Fruit fly (Drosophila melanogaster) whole organism, embryonic: ENCODE results near the gene CG8419.

ENCODE experiments used
- Abd-B ChIP-seq: fragments of 200-800 bp; sonication (Bioruptor generic); optimal IDR thresholded peaks from 2 replicates; lab custom pipeline; 2018; ENCODE audit warnings: missing biosample characterization, mild to moderate bottlenecking, missing genetic modification characterization, moderate library complexity
- Antp ChIP-seq: fragments of 200-800 bp; sonication (Bioruptor generic); optimal IDR thresholded peaks from 3 replicates; lab custom pipeline; 2016; ENCODE audit warnings: missing biosample characterization, missing genetic modification characterization
- CG10209 ChIP-seq: fragments of 200-800 bp; sonication (Bioruptor generic); optimal IDR thresholded peaks from 3 replicates; lab custom pipeline; 2017; ENCODE audit warnings: missing biosample characterization, mild to moderate bottlenecking, missing genetic modification characterization, missing genetic modification reagents
- CG10431 ChIP-seq: fragments of 200-800 bp; sonication (Bioruptor generic); optimal IDR thresholded peaks from 3 replicates; lab custom pipeline; 2018; ENCODE audit warnings: missing biosample characterization, mild to moderate bottlenecking, missing genetic modification characterization
- CG11456 ChIP-seq: fragments of 200-800 bp; sonication (Bioruptor generic); IDR thresholded peaks from 3 replicates; pipeline ENCODE4 v1.3.6; 2022; ENCODE audit warnings: missing biosample characterization, missing genetic modification characterization
- CG11695 ChIP-seq: fragments of 200-800 bp; sonication (Bioruptor generic); IDR thresholded peaks from 3 replicates; pipeline ENCODE4 v1.3.6; 2022; ENCODE audit warnings: missing biosample characterization, missing genetic modification characterization
- CG15073 ChIP-seq: fragments of 200-800 bp; sonication (Bioruptor generic); optimal IDR thresholded peaks from 2 replicates; lab custom pipeline; 2016; ENCODE audit warnings: missing biosample characterization, missing genetic modification characterization
- CG15514 ChIP-seq: fragments of 200-800 bp; sonication (Bioruptor generic); optimal IDR thresholded peaks from 3 replicates; lab custom pipeline; 2017; ENCODE audit warnings: missing biosample characterization, missing genetic modification characterization, mild to moderate bottlenecking, moderate library complexity, missing genetic modification reagents
- CG16813 ChIP-seq: fragments of 200-800 bp; sonication (Bioruptor generic); IDR thresholded peaks from 3 replicates; pipeline ENCODE4 v1.3.6; 2022; ENCODE audit warnings: missing biosample characterization, missing genetic modification characterization; ENCODE audit not compliant: partially characterized antibody
- CG17359 ChIP-seq: fragments of 200-800 bp; sonication (Bioruptor generic); optimal IDR thresholded peaks from 3 replicates; lab custom pipeline; 2018; ENCODE audit warnings: missing biosample characterization, mild to moderate bottlenecking, missing genetic modification characterization, moderate library complexity
- CG17385 ChIP-seq: fragments of 200-800 bp; sonication (Bioruptor generic); optimal IDR thresholded peaks from 3 replicates; lab custom pipeline; 2018; ENCODE audit warnings: missing biosample characterization, mild to moderate bottlenecking, missing genetic modification characterization
- CG2712 ChIP-seq: fragments of 200-800 bp; optimal IDR thresholded peaks from 3 replicates; lab custom pipeline; 2019; ENCODE audit warnings: missing biosample characterization, mild to moderate bottlenecking, missing genetic modification characterization, moderate library complexity
- CG34224 ChIP-seq: fragments of 200-800 bp; sonication (Bioruptor generic); IDR thresholded peaks from 3 replicates; pipeline ENCODE4 v1.3.6; 2022; ENCODE audit warnings: missing biosample characterization, missing genetic modification characterization; ENCODE audit not compliant: partially characterized antibody
- CG43689 ChIP-seq: fragments of 200-800 bp; sonication (Bioruptor generic); IDR thresholded peaks from 2 replicates; pipeline ENCODE4 v1.3.6; 2022; ENCODE audit warnings: missing biosample characterization, missing genetic modification characterization
- CG6765 ChIP-seq: fragments of 200-800 bp; sonication (Bioruptor generic); optimal IDR thresholded peaks from 3 replicates; lab custom pipeline; 2017; ENCODE audit warnings: missing biosample characterization, mild to moderate bottlenecking, missing genetic modification characterization
- CG8089 ChIP-seq: fragments of 200-800 bp; sonication (Bioruptor generic); optimal IDR thresholded peaks from 3 replicates; lab custom pipeline; 2016; ENCODE audit warnings: missing biosample characterization, missing genetic modification characterization
- CG8359 ChIP-seq: fragments of 200-800 bp; sonication (Bioruptor generic); optimal IDR thresholded peaks from 2 replicates; lab custom pipeline; 2017; ENCODE audit warnings: missing biosample characterization, mild to moderate bottlenecking, missing genetic modification characterization, borderline replicate concordance
- Camta ChIP-seq: fragments of 200-800 bp; sonication (Bioruptor generic); optimal IDR thresholded peaks from 2 replicates; lab custom pipeline; 2016; ENCODE audit warnings: missing biosample characterization, missing genetic modification characterization
- CoRest ChIP-seq: fragments of 200-800 bp; sonication (Bioruptor generic); optimal IDR thresholded peaks from 3 replicates; lab custom pipeline; 2018; ENCODE audit warnings: missing biosample characterization, mild to moderate bottlenecking, missing genetic modification characterization, moderate library complexity
- Doc3 ChIP-seq: fragments of 200-800 bp; sonication (Bioruptor generic); IDR thresholded peaks from 3 replicates; pipeline ENCODE4 v1.3.6; 2022; ENCODE audit warnings: missing biosample characterization, missing genetic modification characterization; ENCODE audit not compliant: partially characterized antibody
- Fer2 ChIP-seq: fragments of 200-800 bp; sonication (Bioruptor generic); optimal IDR thresholded peaks from 2 replicates; lab custom pipeline; 2018; ENCODE audit warnings: missing biosample characterization, mild to moderate bottlenecking, missing genetic modification characterization, moderate library complexity
- Hr3 ChIP-seq: fragments of 200-800 bp; sonication (Bioruptor generic); optimal IDR thresholded peaks from 3 replicates; lab custom pipeline; 2016; ENCODE audit warnings: missing biosample characterization, missing genetic modification characterization
- Lim3 ChIP-seq: fragments of 200-800 bp; sonication (Bioruptor generic); IDR thresholded peaks from 2 replicates; pipeline ENCODE4 v1.3.6; 2022; ENCODE audit warnings: missing biosample characterization, missing genetic modification characterization
- Mes4 ChIP-seq: fragments of 200-800 bp; sonication (Bioruptor generic); optimal IDR thresholded peaks from 2 replicates; lab custom pipeline; 2016; ENCODE audit warnings: missing biosample characterization, missing genetic modification characterization
- Nf-YA ChIP-seq: fragments of 200-800 bp; sonication (Bioruptor generic); IDR thresholded peaks from 2 replicates; pipeline ENCODE4 v1.3.6; 2022; ENCODE audit warnings: missing biosample characterization, missing genetic modification characterization
- Pdp1 ChIP-seq, 2 experiments: fragments of 200-800 bp; sonication (Bioruptor generic); optimal IDR thresholded peaks; 3 replicates each; lab custom pipeline; 2016; ENCODE audit warnings: missing biosample characterization in 2 of 2, missing genetic modification characterization in 2 of 2, mild to moderate bottlenecking in 1 of 2, moderate library complexity in 1 of 2
- Poxn ChIP-seq: fragments of 200-800 bp; sonication (Bioruptor generic); IDR thresholded peaks from 2 replicates; pipeline ENCODE4 v1.3.6; 2022; ENCODE audit warnings: missing biosample characterization, missing genetic modification characterization
- Ptx1 ChIP-seq: fragments of 200-800 bp; sonication (Bioruptor generic); IDR thresholded peaks from 2 replicates; pipeline ENCODE4 v1.3.6; 2022; ENCODE audit warnings: missing biosample characterization, missing genetic modification characterization
- Side ChIP-seq: fragments of 200-800 bp; sonication (Bioruptor generic); optimal IDR thresholded peaks from 2 replicates; lab custom pipeline; 2016; ENCODE audit warnings: missing biosample characterization, missing genetic modification characterization
- Sin3A ChIP-seq: fragments of >200 bp; optimal IDR thresholded peaks from 2 replicates; lab custom pipeline; 2018
- Spps ChIP-seq: fragments of 200-800 bp; sonication (Bioruptor generic); optimal IDR thresholded peaks from 2 replicates; lab custom pipeline; 2018; ENCODE audit warnings: missing biosample characterization, mild to moderate bottlenecking, missing genetic modification characterization
- Sry-β ChIP-seq: fragments of 200-800 bp; sonication (Bioruptor generic); optimal IDR thresholded peaks from 2 replicates; lab custom pipeline; 2018; ENCODE audit warnings: missing biosample characterization, mild to moderate bottlenecking, missing genetic modification characterization, moderate library complexity
- Xbp1 ChIP-seq: fragments of 200-800 bp; sonication (Bioruptor generic); optimal IDR thresholded peaks from 3 replicates; lab custom pipeline; 2016; ENCODE audit warnings: missing biosample characterization, mild to moderate bottlenecking, missing genetic modification characterization
- bcd ChIP-seq: fragments of 200-800 bp; sonication (Bioruptor generic); optimal IDR thresholded peaks from 2 replicates; lab custom pipeline; 2017; ENCODE audit warnings: missing biosample characterization, mild to moderate bottlenecking, missing genetic modification characterization
- chinmo ChIP-seq: fragments of 200-800 bp; sonication (Bioruptor generic); IDR thresholded peaks from 4 replicates; pipeline ENCODE4 v1.3.6; 2022; ENCODE audit warnings: missing biosample characterization, missing genetic modification characterization; ENCODE audit not compliant: partially characterized antibody
- eyg ChIP-seq: fragments of 200-800 bp; sonication (Bioruptor generic); optimal IDR thresholded peaks from 3 replicates; lab custom pipeline; 2016; ENCODE audit warnings: missing biosample characterization, missing genetic modification characterization
- fru ChIP-seq: fragments of >200 bp; optimal IDR thresholded peaks from 2 replicates; lab custom pipeline; 2017
- gem ChIP-seq: fragments of 200-800 bp; sonication (Bioruptor generic); optimal IDR thresholded peaks from 2 replicates; lab custom pipeline; 2019; ENCODE audit warnings: missing biosample characterization, mild to moderate bottlenecking, missing genetic modification characterization, moderate library complexity
- gro ChIP-seq: fragments of 200-800 bp; sonication (Bioruptor generic); optimal IDR thresholded peaks from 2 replicates; lab custom pipeline; 2016; ENCODE audit warnings: missing biosample characterization, missing genetic modification characterization
- gsb ChIP-seq: fragments of 200-800 bp; sonication (Bioruptor generic); IDR thresholded peaks from 2 replicates; pipeline ENCODE4 v1.3.6; 2022; ENCODE audit warnings: missing biosample characterization, missing genetic modification characterization
- jigr1 ChIP-seq: fragments of 200-800 bp; sonication (Bioruptor generic); IDR thresholded peaks from 3 replicates; pipeline ENCODE4 v1.3.6; 2022; ENCODE audit warnings: missing biosample characterization, missing genetic modification characterization
- mld ChIP-seq: fragments of 200-800 bp; sonication (Bioruptor generic); IDR thresholded peaks from 3 replicates; pipeline ENCODE4 v1.3.6; 2022; ENCODE audit warnings: missing biosample characterization, missing genetic modification characterization; ENCODE audit not compliant: partially characterized antibody
- otp ChIP-seq: fragments of 200-800 bp; sonication (Bioruptor generic); IDR thresholded peaks from 3 replicates; pipeline ENCODE4, ENCODE4 v1.3.6; 2022; ENCODE audit warnings: missing biosample characterization, missing genetic modification characterization
- pros ChIP-seq: fragments of 200-800 bp; sonication (Bioruptor generic); optimal IDR thresholded peaks from 3 replicates; lab custom pipeline; 2019; ENCODE audit warnings: missing biosample characterization, mild to moderate bottlenecking, missing genetic modification characterization, moderate library complexity
- pum ChIP-seq: fragments of 200-800 bp; sonication (Bioruptor generic); optimal IDR thresholded peaks from 2 replicates; lab custom pipeline; 2016; ENCODE audit warnings: missing biosample characterization, missing genetic modification characterization
- rib ChIP-seq: fragments of 200-800 bp; sonication (Bioruptor generic); IDR thresholded peaks from 2 replicates; pipeline ENCODE4 v1.3.6; 2022; ENCODE audit warnings: missing biosample characterization, missing genetic modification characterization
- tgo ChIP-seq: fragments of 200-800 bp; sonication (Bioruptor generic); IDR thresholded peaks from 3 replicates; pipeline ENCODE4 v1.3.6; 2022; ENCODE audit warnings: missing biosample characterization, missing genetic modification characterization
- yki ChIP-seq: fragments of >200 bp; optimal IDR thresholded peaks from 3 replicates; lab custom pipeline; 2018
- z ChIP-seq: fragments of 200-800 bp; sonication (Bioruptor generic); IDR thresholded peaks from 3 replicates; pipeline ENCODE4 v1.3.6; 2022; ENCODE audit warnings: missing biosample characterization, missing genetic modification characterization

CG8419 gene

DNA sequence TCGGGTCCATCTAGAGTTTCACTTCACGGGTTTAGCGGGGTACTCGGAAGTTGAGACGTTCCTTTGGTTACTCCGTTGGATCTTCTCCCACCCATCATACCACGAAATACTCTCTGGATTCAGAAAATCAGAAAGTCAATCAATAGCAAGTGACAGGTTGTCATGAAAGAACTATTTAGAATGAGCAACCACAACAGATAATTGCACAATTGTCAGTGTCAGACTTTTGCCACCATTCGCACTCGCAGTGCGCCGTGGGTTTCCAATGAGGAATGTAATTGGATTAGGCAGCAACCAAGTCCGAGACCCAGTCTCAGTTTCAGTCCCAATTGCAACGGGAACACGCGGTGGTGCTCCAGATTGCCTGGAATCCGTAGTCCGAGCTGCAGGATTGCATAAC, at the start of gene CG8419:
Gene CG8419, plus strand, starts transcription at position 301 of the 400 bp plus-strand sequence.
- no peak for TF ChIP-seq CG2712
- TF ChIP-seq Pdp1 (GFP tag; optimal IDR thresholded peaks at IDR 0.05; lab: Kevin White, UChicago), result peak in 1 of 2 experiments; percentile 24
- TF ChIP-seq rib, result no peak
- 0 out of 2 replicates have a peak, but pooled peaks have one; percentile 10 for TF ChIP-seq Lim3
- TF ChIP-seq CG8359 (GFP tag; lab: Kevin White, UChicago), result no peak
- TF ChIP-seq, all 482 proteins: peak for 2

DNA sequence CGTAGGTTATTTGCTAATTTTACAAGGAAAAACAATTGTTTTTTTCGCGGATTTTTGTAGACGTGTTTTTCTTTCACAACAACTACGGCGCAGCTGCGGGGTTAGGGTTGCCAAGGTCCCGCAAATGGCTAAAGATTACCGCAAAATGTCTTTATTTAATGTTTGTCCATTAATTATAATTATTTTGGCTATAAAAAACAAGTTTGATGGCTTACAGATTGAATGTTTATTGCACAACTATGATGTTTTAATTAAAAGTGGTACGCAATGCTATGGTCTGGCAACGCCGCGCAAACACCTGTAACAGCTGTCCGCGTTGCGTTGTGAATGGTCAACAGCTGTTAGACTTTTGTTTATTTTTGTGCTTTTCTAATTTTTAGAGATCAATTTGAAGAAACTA, 49.3 kb upstream of the CG8419 start:
- TF ChIP-seq Camta (GFP tag; lab: Kevin White, UChicago), result peak; percentile 50
- TF ChIP-seq Spps (tag; lab: Kevin White, UChicago), result peak; percentile 29
- peak; percentile 28 for TF ChIP-seq CG8089
- TF ChIP-seq fru, result no peak
- TF ChIP-seq gro, result peak; percentile 78
- peak; percentile 65 for TF ChIP-seq eyg (GFP tag; lab: Kevin White, UChicago)
- peak; percentile 72 for TF ChIP-seq pum (GFP tag; lab: Kevin White, UChicago)
- TF ChIP-seq Mes4 (GFP tag; lab: Kevin White, UChicago), result peak; percentile 34
- TF ChIP-seq CG10209 (GFP tag; lab: Kevin White, UChicago), result peak; percentile 60
- TF ChIP-seq CG10431, result no peak
- peak; percentile 64 for TF ChIP-seq Ptx1 (GFP tag; lab: Robert Waterston, UW)
- TF ChIP-seq tgo (GFP tag; lab: Robert Waterston, UW), result peak; percentile 18; the same call in 1 of the 3 replicates
- TF ChIP-seq CG15073 (GFP tag; lab: Kevin White, UChicago), result no peak
- no peak for TF ChIP-seq jigr1 (GFP tag; lab: Robert Waterston, UW)
- TF ChIP-seq yki, result no peak
- peak; percentile 80 for TF ChIP-seq gem (tag; lab: Kevin White, UChicago)
- no peak for TF ChIP-seq z (GFP tag; lab: Robert Waterston, UW)
- peak; percentile 82 for TF ChIP-seq CG15514 (GFP tag; lab: Kevin White, UChicago)
- TF ChIP-seq mld (GFP tag; lab: Robert Waterston, UW), result no peak
- TF ChIP-seq bcd (GFP tag; lab: Kevin White, UChicago), result peak; percentile 74
- no peak for TF ChIP-seq Poxn
- TF ChIP-seq Sry-β (GFP tag; lab: Kevin White, UChicago), result peak; percentile 25
- peak; percentile 53 for TF ChIP-seq Fer2 (tag; lab: Kevin White, UChicago)
- peak; percentile 68 for TF ChIP-seq CG17385 (GFP tag; lab: Kevin White, UChicago)
- TF ChIP-seq CG6765 (GFP tag; lab: Kevin White, UChicago), result no peak
- peak; percentile 69 for TF ChIP-seq Side (GFP tag; lab: Kevin White, UChicago)
- TF ChIP-seq CG43689 (GFP tag; lab: Robert Waterston, UW), result no peak
- TF ChIP-seq Hr3 (GFP tag; lab: Kevin White, UChicago), result peak; percentile 64
- TF ChIP-seq CG11456, result no peak
- TF ChIP-seq Sin3A (lab: Kevin White, UChicago), result peak; percentile 62
- no peak for TF ChIP-seq chinmo (GFP tag; lab: Robert Waterston, UW)
- TF ChIP-seq CG16813 (GFP tag; lab: Robert Waterston, UW), result 0 out of 3 replicates have a peak, but pooled peaks have one; percentile 16
- peak; percentile 71; the same call in 2 of the 3 replicates for TF ChIP-seq CG11695 (GFP tag; lab: Robert Waterston, UW)
- peak; percentile 79 for TF ChIP-seq Xbp1 (GFP tag; lab: Kevin White, UChicago)
- TF ChIP-seq CG34224 (GFP tag; lab: Robert Waterston, UW), result peak; percentile 50; the same call in 2 of the 3 replicates
- TF ChIP-seq otp, result 0 out of 3 replicates have a peak, but pooled peaks have one; percentile 33
- peak; percentile 76 for TF ChIP-seq CoRest
- TF ChIP-seq CG17359 (tag; lab: Kevin White, UChicago), result peak; percentile 80
- TF ChIP-seq pros (GFP tag; lab: Kevin White, UChicago), result no peak
- peak; percentile 70 for TF ChIP-seq Abd-B (GFP tag; lab: Kevin White, UChicago)
- 0 out of 3 replicates have a peak, but pooled peaks have one; percentile 7 for TF ChIP-seq Doc3
- TF ChIP-seq gsb (GFP tag; lab: Robert Waterston, UW), result peak; percentile 15; the same call in 1 of the 2 replicates
- peak; percentile 59 for TF ChIP-seq Antp (GFP tag; lab: Kevin White, UChicago)
- no peak for TF ChIP-seq Nf-YA (GFP tag; lab: Robert Waterston, UW)
